Worm (Caenorhabditis elegans) whole organism, late embryonic: ENCODE data around the gene Y62E10A.6.

Source experiments
- C08G9.2 ChIP-seq: sonication (generic microtip); optimal IDR thresholded peaks from 2 replicates; lab custom pipeline; 2016; ENCODE audit warnings: mild to moderate bottlenecking, missing genetic modification characterization, moderate library complexity, missing compliant biosample characterization
- C38D4.7 ChIP-seq: fragments of 200-800 bp; sonication (Bioruptor generic); optimal IDR thresholded peaks from 2 replicates; lab custom pipeline; 2018; ENCODE audit warnings: mild to moderate bottlenecking, missing genetic modification characterization, moderate library complexity, missing compliant biosample characterization
- F13H6.1 ChIP-seq: sonication (generic microtip); optimal IDR thresholded peaks from 2 replicates; lab custom pipeline; 2016; ENCODE audit warnings: missing genetic modification characterization, missing compliant biosample characterization
- K02D7.2 ChIP-seq: sonication (generic microtip); optimal IDR thresholded peaks from 2 replicates; lab custom pipeline; 2017; ENCODE audit warnings: mild to moderate bottlenecking, missing genetic modification characterization, missing compliant biosample characterization
- ceh-14 ChIP-seq: sonication (generic microtip); optimal IDR thresholded peaks from 2 replicates; lab custom pipeline; 2016; ENCODE audit warnings: missing genotype, missing genetic modification characterization, missing compliant biosample characterization
- ceh-24 ChIP-seq: sonication (generic microtip); optimal IDR thresholded peaks from 2 replicates; lab custom pipeline; 2016; ENCODE audit warnings: mild to moderate bottlenecking, missing genetic modification characterization, missing compliant biosample characterization
- ceh-31 ChIP-seq: sonication (generic microtip); optimal IDR thresholded peaks from 2 replicates; lab custom pipeline; 2016; ENCODE audit warnings: missing genetic modification characterization, missing compliant biosample characterization
- ceh-45 ChIP-seq: fragments of 200-800 bp; sonication (Bioruptor generic); IDR thresholded peaks from 2 replicates; pipeline ENCODE4 v1.3.6; 2022; ENCODE audit warnings: missing genetic modification reagents, missing genetic modification characterization, missing compliant biosample characterization
- ceh-6 ChIP-seq: fragments of 200-800 bp; sonication (Bioruptor generic); optimal IDR thresholded peaks from 2 replicates; lab custom pipeline; 2018; ENCODE audit warnings: mild to moderate bottlenecking, missing genetic modification characterization, missing compliant biosample characterization
- elt-2 ChIP-seq: sonication (generic microtip); optimal IDR thresholded peaks from 2 replicates; lab custom pipeline; 2016; ENCODE audit warnings: missing genetic modification reagents, missing genetic modification characterization, missing compliant biosample characterization
- eyg-1 ChIP-seq: sonication (generic microtip); optimal IDR thresholded peaks from 2 replicates; lab custom pipeline; 2016; ENCODE audit warnings: missing genotype, missing genetic modification characterization, missing compliant biosample characterization
- fax-1 ChIP-seq: sonication (generic microtip); optimal IDR thresholded peaks from 2 replicates; lab custom pipeline; 2016; ENCODE audit warnings: missing genotype, missing genetic modification characterization, missing compliant biosample characterization
- hlh-30 ChIP-seq: sonication (generic microtip); optimal IDR thresholded peaks from 2 replicates; lab custom pipeline; 2017; ENCODE audit warnings: antibody characterized with exemption, missing genetic modification characterization, missing compliant biosample characterization; ENCODE audit not compliant: insufficient read depth
- hlh-8 ChIP-seq: sonication (generic microtip); optimal IDR thresholded peaks from 2 replicates; lab custom pipeline; 2016; ENCODE audit warnings: missing genotype, missing genetic modification characterization, missing compliant biosample characterization
- lin-11 ChIP-seq: fragments of 200-800 bp; sonication (Bioruptor generic); optimal IDR thresholded peaks from 2 replicates; lab custom pipeline; 2018; ENCODE audit warnings: mild to moderate bottlenecking, missing genetic modification characterization, missing compliant biosample characterization
- madf-2 ChIP-seq: sonication (generic microtip); optimal IDR thresholded peaks from 2 replicates; lab custom pipeline; 2017; ENCODE audit warnings: missing genetic modification characterization, missing compliant biosample characterization
- mec-3 ChIP-seq: sonication (generic microtip); optimal IDR thresholded peaks from 2 replicates; lab custom pipeline; 2016; ENCODE audit warnings: borderline replicate concordance, missing genetic modification characterization, missing compliant biosample characterization
- nfya-1 ChIP-seq: sonication (generic microtip); optimal IDR thresholded peaks from 2 replicates; lab custom pipeline; 2017; ENCODE audit warnings: missing genetic modification characterization, mild to moderate bottlenecking, missing compliant biosample characterization, antibody characterized with exemption, moderate library complexity
- pat-9 ChIP-seq: fragments of 200-800 bp; sonication (Bioruptor generic); optimal IDR thresholded peaks from 2 replicates; lab custom pipeline; 2018; ENCODE audit warnings: mild to moderate bottlenecking, missing genetic modification characterization, moderate library complexity, missing compliant biosample characterization
- pax-1 ChIP-seq: fragments of 150-350 bp; optimal IDR thresholded peaks from 2 replicates; lab custom pipeline; 2014; ENCODE audit warnings: missing biosample characterization, missing genetic modification characterization
- pqm-1 ChIP-seq: sonication (generic microtip); optimal IDR thresholded peaks from 2 replicates; lab custom pipeline; 2016; ENCODE audit warnings: missing genetic modification characterization, missing compliant biosample characterization
- pros-1 ChIP-seq: fragments of 150-350 bp; optimal IDR thresholded peaks from 2 replicates; lab custom pipeline; 2014; ENCODE audit warnings: missing biosample characterization, missing genetic modification reagents, missing genetic modification characterization
- sox-4 ChIP-seq: sonication (generic microtip); optimal IDR thresholded peaks from 2 replicates; lab custom pipeline; 2017; ENCODE audit warnings: mild to moderate bottlenecking, missing genetic modification characterization, inconsistent platforms, missing compliant biosample characterization
- syd-9 ChIP-seq: sonication (generic microtip); optimal IDR thresholded peaks from 2 replicates; lab custom pipeline; 2016; ENCODE audit warnings: mild to moderate bottlenecking, missing genetic modification characterization, moderate library complexity, missing compliant biosample characterization
- tbx-2 ChIP-seq: sonication (generic microtip); optimal IDR thresholded peaks from 2 replicates; lab custom pipeline; 2016; ENCODE audit warnings: missing genetic modification characterization, missing compliant biosample characterization
- tbx-7 ChIP-seq: sonication (generic microtip); optimal IDR thresholded peaks from 2 replicates; lab custom pipeline; 2016; ENCODE audit warnings: missing genotype, missing genetic modification characterization, missing compliant biosample characterization
- ttx-3 ChIP-seq: sonication (generic microtip); optimal IDR thresholded peaks from 2 replicates; lab custom pipeline; 2016; ENCODE audit warnings: missing genetic modification reagents, missing genetic modification characterization, missing compliant biosample characterization
- unc-3 ChIP-seq, 2 experiments: fragments of 200-800 bp in 1 of 2; sonication (Bioruptor generic) in 1 of 2; sonication (generic microtip) in 1 of 2; conservative IDR thresholded peaks in 1 of 2; optimal IDR thresholded peaks in 1 of 2; 2 replicates each; pipeline versions ENCODE4 v1.3.6 to Lab custom; 2016 to 2022; ENCODE audit warnings: missing compliant biosample characterization in 2 of 2, missing genetic modification characterization in 2 of 2, missing genetic modification reagents in 1 of 2
- unc-55 ChIP-seq: sonication (generic microtip); optimal IDR thresholded peaks from 2 replicates; lab custom pipeline; 2017; ENCODE audit warnings: missing biosample characterization, missing genetic modification reagents, missing genetic modification characterization

The Y62E10A.6 gene

ce11 chrIV:13395255-13395654 is 23.5 kb downstream of the Y62E10A.6 start (continued):
- TF ChIP-seq pqm-1 (tag; lab: Kevin White, UChicago) (peak; percentile 63), sox-4 (no peak), pros-1 (tag; lab: Kevin White, UChicago) (peak; percentile 6), tbx-7 (tag; lab: Kevin White, UChicago) (no peak), ceh-31 (tag; lab: Kevin White, UChicago) (peak; percentile 54), C08G9.2 (tag; lab: Kevin White, UChicago) (no peak), ceh-45 (GFP tag; lab: Robert Waterston, UW) (no peak), unc-55 (GFP tag; lab: Kevin White, UChicago) (peak; percentile 58), syd-9 (tag; lab: Kevin White, UChicago) (no peak), K02D7.2 (tag; lab: Kevin White, UChicago) (no peak), pax-1 (no peak), mec-3 (no peak), ceh-24 (tag; lab: Kevin White, UChicago) (no peak), ceh-14 (tag; lab: Kevin White, UChicago) (no peak)

ce11 chrIV:13396375-13396774 is 24.6 kb downstream of the Y62E10A.6 start:
- TF ChIP-seq C38D4.7 (GFP tag; lab: Kevin White, UChicago) (no peak), elt-2 (tag; lab: Kevin White, UChicago) (peak; percentile 78)

ce11 chrIV:13398728-13399127 is 26.9 kb downstream of the Y62E10A.6 start, which contains the start of gene Y62E10A.13:
Gene Y62E10A.13, minus strand, starts transcription at chrIV:13399053.
- TF ChIP-seq F13H6.1 (tag; lab: Kevin White, UChicago) (no peak), unc-3 (GFP tag; conservative IDR thresholded peaks at IDR 0.05; lab: Robert Waterston, UW) (no peak), unc-3 (tag; optimal IDR thresholded peaks at IDR 0.05; lab: Kevin White, UChicago) (no peak), pat-9 (tag; lab: Kevin White, UChicago) (no peak), fax-1 (tag; lab: Kevin White, UChicago) (no peak)

ce11 chrIV:13400456-13401364 is 28.9 kb downstream of the Y62E10A.6 start, which contains the start of the genes memi-2 and cyp-31A5:
Gene memi-2, minus strand, starts transcription at chrIV:13400506.
Gene cyp-31A5, plus strand, starts transcription at chrIV:13401289.
- TF ChIP-seq ceh-6 (GFP tag; lab: Kevin White, UChicago) (no peak), madf-2 (tag; lab: Kevin White, UChicago) (no peak), eyg-1 (tag; lab: Kevin White, UChicago) (no peak)

ce11 chrIV:13408018-13408417 is 36.2 kb downstream of the Y62E10A.6 start, which contains the start of gene Y62E10A.19:
Gene Y62E10A.19, minus strand, starts transcription at chrIV:13408306.
- no peak for TF ChIP-seq syd-9 (tag; lab: Kevin White, UChicago)
- TF ChIP-seq ttx-3 (tag; lab: Kevin White, UChicago) = no peak
- TF ChIP-seq C38D4.7 (GFP tag; lab: Kevin White, UChicago) = no peak

DNA sequence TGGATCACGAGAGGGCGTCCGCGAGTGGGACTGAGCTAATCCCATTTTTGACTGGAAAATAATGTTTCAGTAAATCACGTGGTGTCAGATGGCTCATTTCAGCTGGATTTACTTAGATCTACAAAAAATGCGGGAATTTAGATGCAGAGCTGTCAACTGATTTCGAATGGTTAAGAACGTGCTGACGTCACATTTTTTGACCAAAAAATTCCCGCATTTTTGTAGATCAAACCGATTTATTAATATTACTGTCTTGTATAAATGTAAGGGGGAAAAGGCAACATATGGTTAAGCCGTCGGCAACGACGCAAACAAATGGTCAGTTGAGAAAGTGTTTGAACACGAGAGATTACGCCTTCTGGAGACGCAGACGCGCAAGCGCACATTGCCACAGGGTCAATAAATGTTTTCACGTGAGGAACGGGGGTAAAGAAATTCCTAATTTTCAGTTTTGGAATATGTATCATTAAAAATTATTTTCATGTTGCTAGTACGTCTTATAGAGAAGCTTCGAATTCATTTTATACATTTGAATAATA is 41.1 kb downstream of the Y62E10A.6 start, which contains the start of gene gcl-1:
Gene gcl-1, minus strand, starts transcription at position 51 of the 539 bp plus-strand sequence.
- TF ChIP-seq tbx-2 (tag; lab: Kevin White, UChicago) (no peak), nfya-1 (peak; percentile 11), lin-11 (no peak), C38D4.7 (GFP tag; lab: Kevin White, UChicago) (no peak), hlh-8 (tag; lab: Kevin White, UChicago) (peak; percentile 13), pqm-1 (tag; lab: Kevin White, UChicago) (no peak), hlh-30 (peak; percentile 55)
- TF ChIP-seq, all 69 proteins: peak for 3
